Fruit fly (Drosophila melanogaster) whole organism, adult: Measurements from ENCODE around the gene modSP.

ENCODE experiments used
- CG11617 ChIP-seq: fragments of 200-800 bp; sonication (Bioruptor generic); optimal IDR thresholded peaks from 2 replicates; lab custom pipeline; 2017; ENCODE audit warnings: mild to moderate bottlenecking, missing biosample characterization, missing genetic modification reagents, missing genetic modification characterization
- CG12768 ChIP-seq: fragments of 200-800 bp; sonication (Bioruptor generic); optimal IDR thresholded peaks from 2 replicates; lab custom pipeline; 2017; ENCODE audit warnings: missing biosample characterization, missing genetic modification characterization, mild to moderate bottlenecking, moderate library complexity, missing genetic modification reagents
- CG14711 ChIP-seq: fragments of 200-800 bp; sonication (Bioruptor generic); optimal IDR thresholded peaks from 2 replicates; lab custom pipeline; 2018; ENCODE audit warnings: missing biosample characterization, mild to moderate bottlenecking, missing genetic modification characterization, moderate library complexity
- CG1620 ChIP-seq: fragments of 200-800 bp; sonication (Bioruptor generic); optimal IDR thresholded peaks from 2 replicates; lab custom pipeline; 2016; ENCODE audit warnings: missing biosample characterization, missing genetic modification characterization
- CG33017 ChIP-seq: fragments of 200-800 bp; sonication (Bioruptor generic); optimal IDR thresholded peaks from 2 replicates; lab custom pipeline; 2018; ENCODE audit warnings: missing biosample characterization, mild to moderate bottlenecking, missing genetic modification characterization, moderate library complexity
- CG5204 ChIP-seq: fragments of 200-800 bp; sonication (Bioruptor generic); optimal IDR thresholded peaks from 2 replicates; lab custom pipeline; 2016; ENCODE audit warnings: missing biosample characterization, missing genetic modification characterization
- CG7045 ChIP-seq: fragments of 200-800 bp; sonication (Bioruptor generic); optimal IDR thresholded peaks from 2 replicates; lab custom pipeline; 2017; ENCODE audit warnings: missing biosample characterization, mild to moderate bottlenecking, missing genetic modification characterization
- CG7101 ChIP-seq: fragments of 200-800 bp; sonication (Bioruptor generic); optimal IDR thresholded peaks from 2 replicates; lab custom pipeline; 2018; ENCODE audit warnings: missing biosample characterization, mild to moderate bottlenecking, missing genetic modification characterization, moderate library complexity
- Clk ChIP-seq: fragments of 200-800 bp; sonication (Bioruptor generic); optimal IDR thresholded peaks from 2 replicates; lab custom pipeline; 2017; ENCODE audit warnings: missing biosample characterization, missing genetic modification characterization
- Crg-1 ChIP-seq: fragments of 200-800 bp; sonication (Bioruptor generic); optimal IDR thresholded peaks from 2 replicates; lab custom pipeline; 2016; ENCODE audit warnings: missing biosample characterization, missing genetic modification characterization
- Hr96 ChIP-seq: fragments of 200-800 bp; sonication (Bioruptor generic); optimal IDR thresholded peaks from 2 replicates; lab custom pipeline; 2016; ENCODE audit warnings: missing biosample characterization, missing genetic modification characterization
- Mnt ChIP-seq: fragments of 200-800 bp; sonication (Bioruptor generic); optimal IDR thresholded peaks from 2 replicates; lab custom pipeline; 2016; ENCODE audit warnings: missing biosample characterization, mild to moderate bottlenecking, missing genetic modification characterization
- bab1 ChIP-seq: fragments of 200-800 bp; sonication (Bioruptor generic); optimal IDR thresholded peaks from 3 replicates; lab custom pipeline; 2019; ENCODE audit warnings: missing biosample characterization, mild to moderate bottlenecking, missing genetic modification characterization, moderate library complexity
- cic ChIP-seq: fragments of 200-800 bp; sonication (Bioruptor generic); optimal IDR thresholded peaks from 2 replicates; lab custom pipeline; 2017; ENCODE audit warnings: missing biosample characterization, mild to moderate bottlenecking, missing genetic modification characterization, moderate library complexity
- cnc ChIP-seq, 2 experiments: fragments of >200 bp; optimal IDR thresholded peaks; 2 replicates each; lab custom pipeline; 2017
- kay ChIP-seq: fragments of 200-800 bp; sonication (Bioruptor generic); peaks from one replicate; lab custom pipeline; 2016; ENCODE audit warnings: missing biosample characterization, missing genetic modification characterization, borderline replicate concordance
- ovo ChIP-seq: fragments of 200-800 bp; sonication (Bioruptor generic); optimal IDR thresholded peaks from 2 replicates; lab custom pipeline; 2016; ENCODE audit warnings: missing biosample characterization, missing genetic modification characterization
- pad ChIP-seq: fragments of 200-800 bp; sonication (Bioruptor generic); optimal IDR thresholded peaks from 3 replicates; lab custom pipeline; 2017; ENCODE audit warnings: missing biosample characterization, missing genetic modification characterization, mild to moderate bottlenecking, moderate library complexity, missing genetic modification reagents
- tj ChIP-seq: fragments of 200-800 bp; sonication (Bioruptor generic); optimal IDR thresholded peaks from 3 replicates; lab custom pipeline; 2017; ENCODE audit warnings: missing biosample characterization, mild to moderate bottlenecking, missing genetic modification characterization, moderate library complexity
- toe ChIP-seq: fragments of 200-800 bp; sonication (Bioruptor generic); optimal IDR thresholded peaks from 2 replicates; lab custom pipeline; 2016; ENCODE audit warnings: missing biosample characterization, missing genetic modification characterization

Gene modSP

DNA sequence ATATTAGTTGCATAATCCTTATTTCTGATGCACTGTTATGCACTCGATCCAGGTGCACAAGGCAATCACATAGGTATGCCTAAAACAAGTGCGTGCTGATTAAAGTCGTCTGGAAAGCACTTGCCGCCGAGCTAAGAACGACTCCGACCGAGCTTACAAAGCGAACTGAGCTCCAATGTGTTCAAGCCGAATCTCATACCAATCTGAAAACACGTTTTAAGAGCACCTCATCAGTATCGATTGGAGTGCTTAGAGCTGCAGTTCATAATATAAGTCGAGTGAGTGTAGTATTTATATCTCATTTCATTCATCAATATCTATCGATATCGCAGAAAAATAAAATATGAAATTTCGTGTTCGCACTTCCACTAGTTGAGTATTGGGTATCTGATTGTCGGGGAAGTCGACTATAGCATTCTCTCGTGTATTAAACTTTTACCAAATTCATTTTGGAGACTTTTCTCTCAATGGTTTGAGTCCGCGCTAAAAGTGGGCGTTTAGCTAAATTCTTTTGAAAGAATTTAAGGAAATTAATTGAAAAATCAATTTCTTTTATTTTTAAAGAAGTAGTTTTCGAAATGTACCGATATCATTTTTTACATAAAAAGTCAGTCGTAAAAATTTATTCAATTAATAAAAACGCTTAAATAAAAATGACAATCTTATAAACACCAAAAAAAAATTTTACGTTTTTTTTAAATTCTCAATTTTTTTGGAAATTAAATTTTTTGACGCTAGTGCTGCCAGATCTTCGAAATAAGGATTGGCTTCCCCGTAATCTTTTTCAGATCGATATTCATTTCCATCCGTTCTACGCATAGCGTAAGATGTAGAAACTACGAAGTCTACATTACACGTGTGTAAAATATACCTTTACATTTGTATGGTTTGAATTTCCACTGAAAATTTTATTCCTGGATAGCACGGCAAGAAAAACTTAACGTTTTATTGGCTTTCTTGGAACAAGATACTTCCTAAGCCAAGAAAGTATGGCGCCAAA, at the start of gene modSP:
Gene modSP, minus strand, starts transcription at position 169 of the 1,000 bp plus-strand sequence.
- TF ChIP-seq Mnt (peak; percentile 57), toe (no peak), CG5204 (GFP tag; lab: Kevin White, UChicago) (no peak)

DNA sequence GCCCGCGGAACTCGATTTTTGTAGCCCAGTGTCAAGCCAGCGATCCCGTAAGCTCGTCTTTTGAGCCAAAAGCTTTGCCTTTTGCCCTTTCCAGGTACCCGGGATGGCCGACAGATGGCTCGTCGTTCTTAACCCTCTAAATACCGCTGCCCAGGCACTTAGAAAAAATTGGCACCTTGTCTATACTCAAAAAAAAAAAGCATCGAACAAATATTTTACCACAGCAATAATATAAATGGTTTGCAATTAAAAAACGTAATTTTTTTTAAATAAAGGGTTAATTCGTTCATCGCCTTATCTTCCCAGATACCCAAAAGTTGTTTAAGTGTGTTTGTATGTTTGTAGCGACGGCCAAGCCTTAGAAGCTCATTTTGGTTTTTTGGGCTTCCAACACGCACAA, 48.8 kb upstream of the modSP start:
- TF ChIP-seq ovo (GFP tag; lab: Kevin White, UChicago) (no peak), Clk (GFP tag; lab: Kevin White, UChicago) (no peak), CG11617 (no peak), cic (no peak)

DNA sequence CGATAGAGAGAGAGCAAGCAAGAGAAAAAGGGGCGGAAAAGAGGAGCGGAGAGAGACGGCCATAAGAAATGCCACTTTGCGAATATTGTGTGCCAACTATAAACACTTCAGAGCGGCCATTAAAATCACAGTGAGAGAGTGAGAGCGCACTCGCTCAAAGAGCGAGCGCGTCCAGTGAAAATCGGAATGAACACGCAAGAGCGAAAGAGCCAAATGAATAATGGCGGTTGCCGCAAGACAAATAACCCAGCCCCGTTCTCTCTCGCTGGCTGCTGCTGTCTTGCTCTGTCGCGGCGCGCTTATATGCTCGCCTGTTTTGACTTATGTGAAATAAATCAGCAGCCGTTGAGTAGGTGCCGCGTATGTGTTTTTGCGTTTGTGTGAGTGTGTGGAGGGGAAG, 47.3 kb upstream of the modSP start:
- TF ChIP-seq pad (GFP tag; lab: Kevin White, UChicago) (peak; percentile 99), Hr96 (GFP tag; lab: Kevin White, UChicago) (no peak)

- TF ChIP-seq tj (GFP tag; lab: Kevin White, UChicago) (no peak), CG7101 (tag; lab: Kevin White, UChicago) (no peak), cic (no peak), kay (GFP tag; lab: Kevin White, UChicago) (no peak), cnc (optimal IDR thresholded peaks at IDR 0.05; lab: Kevin White, UChicago) (no peak)
These were observed 45.5 kb upstream of the modSP start for dm6 chr3R:16700915-16701314.

DNA sequence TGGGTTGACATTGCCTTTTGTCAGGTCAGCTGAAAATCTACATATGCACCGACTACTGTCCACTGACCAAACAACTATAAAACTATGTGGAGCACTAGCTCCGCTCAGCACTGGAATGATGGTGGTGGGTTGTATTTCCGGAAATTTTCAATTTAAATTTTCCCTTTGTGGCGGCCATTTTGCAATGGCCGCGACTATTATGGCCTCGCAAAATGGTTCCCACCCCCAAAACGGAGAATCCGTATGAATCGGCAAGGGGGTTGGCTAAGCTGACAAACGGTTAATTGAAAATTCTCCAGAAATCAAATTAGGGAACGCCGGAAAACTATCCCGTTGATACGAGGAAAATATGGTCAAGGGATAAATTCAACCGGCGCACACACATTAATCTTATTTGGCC, 27.4 kb upstream of the modSP start:
- TF ChIP-seq kay (GFP tag; lab: Kevin White, UChicago): peak; percentile 25
- no peak for TF ChIP-seq tj (GFP tag; lab: Kevin White, UChicago)

- TF ChIP-seq CG14711: no peak
- TF ChIP-seq cnc (optimal IDR thresholded peaks at IDR 0.05; lab: Kevin White, UChicago): no peak
- TF ChIP-seq bab1: no peak
- TF ChIP-seq CG1620 (GFP tag; lab: Kevin White, UChicago): no peak
- no peak for TF ChIP-seq Clk (GFP tag; lab: Kevin White, UChicago)
- TF ChIP-seq toe: no peak
- no peak for TF ChIP-seq CG5204 (GFP tag; lab: Kevin White, UChicago)
- TF ChIP-seq kay (GFP tag; lab: Kevin White, UChicago): no peak
- TF ChIP-seq cic: no peak
- TF ChIP-seq Crg-1 (GFP tag; lab: Kevin White, UChicago): no peak
These were observed 22.5 kb upstream of the modSP start for dm6 chr3R:16677934-16678333.

dm6 chr3R:16676518-16676917, 21.1 kb upstream of the modSP start:
- TF ChIP-seq CG7045 (GFP tag; lab: Kevin White, UChicago): no peak
- no peak for TF ChIP-seq CG1620 (GFP tag; lab: Kevin White, UChicago)
- no peak for TF ChIP-seq CG5204 (GFP tag; lab: Kevin White, UChicago)
- no peak for TF ChIP-seq bab1
- TF ChIP-seq ovo (GFP tag; lab: Kevin White, UChicago): no peak
- no peak for TF ChIP-seq tj (GFP tag; lab: Kevin White, UChicago)
- no peak for TF ChIP-seq Crg-1 (GFP tag; lab: Kevin White, UChicago)
- no peak for TF ChIP-seq Clk (GFP tag; lab: Kevin White, UChicago)
- TF ChIP-seq cnc (optimal IDR thresholded peaks at IDR 0.05; lab: Kevin White, UChicago): no peak
- no peak for TF ChIP-seq CG33017 (tag; lab: Kevin White, UChicago)
- no peak for TF ChIP-seq CG12768
- TF ChIP-seq pad (GFP tag; lab: Kevin White, UChicago): no peak
- TF ChIP-seq kay (GFP tag; lab: Kevin White, UChicago): no peak
- no peak for TF ChIP-seq CG14711
- TF ChIP-seq CG11617: no peak
- TF ChIP-seq toe: no peak
- no peak for TF ChIP-seq CG7101 (tag; lab: Kevin White, UChicago)
- TF ChIP-seq Mnt: no peak

DNA sequence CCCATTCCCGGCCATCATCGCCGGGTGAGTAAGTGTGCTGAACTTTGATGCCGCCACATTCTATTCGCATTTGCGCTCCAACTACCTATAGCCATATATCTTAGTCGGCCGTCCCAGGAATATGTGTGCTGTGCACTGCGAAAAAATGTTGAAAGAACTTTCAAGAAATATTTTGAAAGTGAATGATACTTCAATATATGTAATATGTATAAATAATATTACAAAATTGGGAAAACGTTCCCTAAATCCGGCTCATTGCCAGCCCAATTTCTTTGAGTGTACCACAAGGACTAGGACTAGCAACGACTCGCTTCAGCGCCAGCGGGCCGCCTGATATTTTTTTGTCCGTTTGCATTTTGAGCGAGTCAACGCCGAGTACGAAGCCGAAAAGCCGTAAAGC, 17.7 kb upstream of the modSP start:
- TF ChIP-seq CG11617 (no peak), cnc (optimal IDR thresholded peaks at IDR 0.05; lab: Kevin White, UChicago) (no peak), CG7045 (GFP tag; lab: Kevin White, UChicago) (no peak), CG12768 (no peak), cic (no peak), CG7101 (tag; lab: Kevin White, UChicago) (no peak), CG33017 (tag; lab: Kevin White, UChicago) (no peak), Hr96 (GFP tag; lab: Kevin White, UChicago) (no peak), toe (no peak), Clk (GFP tag; lab: Kevin White, UChicago) (no peak), CG1620 (GFP tag; lab: Kevin White, UChicago) (no peak), Crg-1 (GFP tag; lab: Kevin White, UChicago) (no peak), kay (GFP tag; lab: Kevin White, UChicago) (no peak), bab1 (no peak), Mnt (no peak), ovo (GFP tag; lab: Kevin White, UChicago) (no peak), CG5204 (GFP tag; lab: Kevin White, UChicago) (no peak), pad (GFP tag; lab: Kevin White, UChicago) (no peak), CG14711 (no peak), tj (GFP tag; lab: Kevin White, UChicago) (no peak)
